Worm (Caenorhabditis elegans): ENCODE data around the gene nhr-27.
A peak's percentile ranks its signal among the peaks of the same experiment; 100 is the strongest.

ce11 chrX:12750805-12751204, 57.3 kb downstream of the nhr-27 start:
- no peak for TF ChIP-seq ama-1 (optimal IDR thresholded peaks at IDR 0.05)
- no peak for TF ChIP-seq nhr-11 (tag; optimal IDR thresholded peaks at IDR 0.05)
- TF ChIP-seq tra-1 (GFP tag; IDR thresholded peaks at IDR 0.05) = no peak
- TF ChIP-seq Y5F2A.4 (GFP tag; optimal IDR thresholded peaks at IDR 0.05) = no peak
- TF ChIP-seq aly-2 (tag; optimal IDR thresholded peaks at IDR 0.05) = no peak
- no peak for TF ChIP-seq fkh-10 (GFP tag; optimal IDR thresholded peaks at IDR 0.05)
- no peak for TF ChIP-seq set-16 (GFP tag; IDR thresholded peaks at IDR 0.05)
- TF ChIP-seq pha-4 (GFP tag; IDR thresholded peaks at IDR 0.05) = no peak
- no peak for TF ChIP-seq pha-4 (tag; optimal IDR thresholded peaks at IDR 0.05)
- TF ChIP-seq nhr-28 (tag; optimal IDR thresholded peaks at IDR 0.05) = peak; percentile 27
- TF ChIP-seq ceh-82 (tag; optimal IDR thresholded peaks at IDR 0.05) = no peak
- TF ChIP-seq sdz-12 (GFP tag; optimal IDR thresholded peaks at IDR 0.05) = no peak
